Fruit fly (Drosophila melanogaster) whole organism, embryonic: Measurements from ENCODE around the gene CG32066.

Experiments
- Awh ChIP-seq: fragments of 200-800 bp; sonication (Bioruptor generic); IDR thresholded peaks from 2 replicates; pipeline ENCODE4, ENCODE4 v1.3.6; 2022; ENCODE audit warnings: missing biosample characterization, missing genetic modification characterization
- B-H2 ChIP-seq: fragments of 200-800 bp; sonication (Bioruptor generic); optimal IDR thresholded peaks from 2 replicates; lab custom pipeline; 2018; ENCODE audit warnings: missing biosample characterization, mild to moderate bottlenecking, missing genetic modification characterization
- BEAF-32 ChIP-seq: fragments of 200-800 bp; sonication (Bioruptor generic); optimal IDR thresholded peaks from 3 replicates; lab custom pipeline; 2017; ENCODE audit warnings: missing biosample characterization, missing genetic modification characterization, mild to moderate bottlenecking, moderate library complexity, missing genetic modification reagents
- CG10321 ChIP-seq: fragments of 200-800 bp; sonication (Bioruptor generic); IDR thresholded peaks from 2 replicates; pipeline ENCODE4 v1.3.6; 2022; ENCODE audit warnings: missing biosample characterization, missing genetic modification characterization
- CG10462 ChIP-seq: fragments of 200-800 bp; sonication (Bioruptor generic); optimal IDR thresholded peaks from 2 replicates; lab custom pipeline; 2016; ENCODE audit warnings: missing biosample characterization, missing genetic modification characterization
- CG11093 ChIP-seq: fragments of 200-800 bp; sonication (Bioruptor generic); IDR thresholded peaks from 3 replicates; pipeline ENCODE4 v1.3.6; 2022; ENCODE audit warnings: missing biosample characterization, missing genetic modification characterization
- CG11560 ChIP-seq: fragments of 200-800 bp; sonication (Bioruptor generic); IDR thresholded peaks from 3 replicates; pipeline ENCODE4 v1.3.6; 2022; ENCODE audit warnings: missing biosample characterization, missing genetic modification characterization
- CG11696 ChIP-seq: fragments of 200-800 bp; sonication (Bioruptor generic); IDR thresholded peaks from 2 replicates; pipeline ENCODE4 v1.3.6; 2022; ENCODE audit warnings: missing biosample characterization, missing genetic modification characterization
- CG14050 ChIP-seq: fragments of 200-800 bp; sonication (Bioruptor generic); IDR thresholded peaks from 3 replicates; pipeline ENCODE4 v1.3.6; 2022; ENCODE audit warnings: missing biosample characterization, missing genetic modification characterization
- CG1529 ChIP-seq: fragments of 200-800 bp; sonication (Bioruptor generic); optimal IDR thresholded peaks from 3 replicates; lab custom pipeline; 2018; ENCODE audit warnings: missing biosample characterization, missing genetic modification characterization
- CG17328 ChIP-seq: fragments of 200-800 bp; sonication (Bioruptor generic); IDR thresholded peaks from 2 replicates; pipeline ENCODE4 v1.3.6; 2022; ENCODE audit warnings: missing biosample characterization, missing genetic modification characterization
- CG17385 ChIP-seq: fragments of 200-800 bp; sonication (Bioruptor generic); optimal IDR thresholded peaks from 3 replicates; lab custom pipeline; 2018; ENCODE audit warnings: missing biosample characterization, mild to moderate bottlenecking, missing genetic modification characterization
- CG17568 ChIP-seq: fragments of 200-800 bp; sonication (Bioruptor generic); optimal IDR thresholded peaks from 2 replicates; lab custom pipeline; 2018; ENCODE audit warnings: missing biosample characterization, mild to moderate bottlenecking, missing genetic modification characterization, moderate library complexity
- CG17912 ChIP-seq: fragments of 200-800 bp; sonication (Bioruptor generic); optimal IDR thresholded peaks from 2 replicates; lab custom pipeline; 2018; ENCODE audit warnings: missing biosample characterization, mild to moderate bottlenecking, missing genetic modification characterization
- CG2678 ChIP-seq: fragments of 200-800 bp; sonication (Bioruptor generic); optimal IDR thresholded peaks from 3 replicates; lab custom pipeline; 2019; ENCODE audit warnings: missing biosample characterization, mild to moderate bottlenecking, missing genetic modification characterization, moderate library complexity
- CG31441 ChIP-seq: fragments of 200-800 bp; sonication (Bioruptor generic); IDR thresholded peaks from 2 replicates; pipeline ENCODE4 v1.3.6; 2022; ENCODE audit warnings: missing biosample characterization, missing genetic modification characterization
- CG32772 ChIP-seq: fragments of 200-800 bp; sonication (Bioruptor generic); IDR thresholded peaks from 2 replicates; pipeline ENCODE4 v1.3.6; 2022; ENCODE audit warnings: missing biosample characterization, missing genetic modification characterization
- CG34224 ChIP-seq: fragments of 200-800 bp; sonication (Bioruptor generic); IDR thresholded peaks from 3 replicates; pipeline ENCODE4 v1.3.6; 2022; ENCODE audit warnings: missing biosample characterization, missing genetic modification characterization; ENCODE audit not compliant: partially characterized antibody
- CG4617 ChIP-seq: fragments of 200-800 bp; sonication (Bioruptor generic); optimal IDR thresholded peaks from 3 replicates; lab custom pipeline; 2016; ENCODE audit warnings: missing biosample characterization, missing genetic modification characterization, borderline replicate concordance
- CG6813 ChIP-seq: fragments of 200-800 bp; sonication (Bioruptor generic); optimal IDR thresholded peaks from 2 replicates; lab custom pipeline; 2017; ENCODE audit warnings: missing biosample characterization, missing genetic modification characterization, mild to moderate bottlenecking, moderate library complexity, missing genetic modification reagents
- CG7745 ChIP-seq: fragments of 200-800 bp; sonication (Bioruptor generic); optimal IDR thresholded peaks from 2 replicates; lab custom pipeline; 2018; ENCODE audit warnings: missing biosample characterization, mild to moderate bottlenecking, missing genetic modification characterization, moderate library complexity
- CG8281 ChIP-seq: fragments of 200-800 bp; sonication (Bioruptor generic); optimal IDR thresholded peaks from 2 replicates; lab custom pipeline; 2018; ENCODE audit warnings: missing biosample characterization, mild to moderate bottlenecking, missing genetic modification characterization, moderate library complexity
- CG8944 ChIP-seq: fragments of 200-800 bp; sonication (Bioruptor generic); optimal IDR thresholded peaks from 3 replicates; lab custom pipeline; 2016; ENCODE audit warnings: missing biosample characterization, missing genetic modification characterization
- Doc2 ChIP-seq: fragments of 200-800 bp; sonication (Bioruptor generic); IDR thresholded peaks from 2 replicates; pipeline ENCODE4 v1.3.6; 2022; ENCODE audit warnings: missing biosample characterization, missing genetic modification characterization
- ERR ChIP-seq: fragments of 200-800 bp; sonication (Bioruptor generic); optimal IDR thresholded peaks from 2 replicates; lab custom pipeline; 2016; ENCODE audit warnings: missing biosample characterization, missing genetic modification characterization
- Elba2 ChIP-seq: fragments of 200-800 bp; sonication (Bioruptor generic); optimal IDR thresholded peaks from 3 replicates; lab custom pipeline; 2016; ENCODE audit warnings: missing biosample characterization, missing genetic modification characterization
- HLHmδ ChIP-seq: fragments of 200-800 bp; sonication (Bioruptor generic); optimal IDR thresholded peaks from 2 replicates; lab custom pipeline; 2018; ENCODE audit warnings: missing biosample characterization, mild to moderate bottlenecking, missing genetic modification characterization, moderate library complexity
- Hr39 ChIP-seq: fragments of >200 bp; optimal IDR thresholded peaks from 2 replicates; lab custom pipeline; 2017
- Nf-YB ChIP-seq: fragments of 200-800 bp; sonication (Bioruptor generic); optimal IDR thresholded peaks from 3 replicates; lab custom pipeline; 2019; ENCODE audit warnings: missing biosample characterization, mild to moderate bottlenecking, missing genetic modification characterization, moderate library complexity
- Sry-β ChIP-seq: fragments of 200-800 bp; sonication (Bioruptor generic); optimal IDR thresholded peaks from 2 replicates; lab custom pipeline; 2018; ENCODE audit warnings: missing biosample characterization, mild to moderate bottlenecking, missing genetic modification characterization, moderate library complexity
- Taf1 ChIP-seq: fragments of 200-800 bp; sonication (Bioruptor generic); IDR thresholded peaks from 2 replicates; pipeline ENCODE4 v1.3.6; 2022; ENCODE audit warnings: missing biosample characterization, missing genetic modification characterization
- YL-1 ChIP-seq: fragments of 200-800 bp; sonication (Bioruptor generic); optimal IDR thresholded peaks from 3 replicates; lab custom pipeline; 2017; ENCODE audit warnings: missing biosample characterization, mild to moderate bottlenecking, missing genetic modification characterization
- ab ChIP-seq: fragments of 200-800 bp; sonication (Bioruptor generic); optimal IDR thresholded peaks from 2 replicates; lab custom pipeline; 2016; ENCODE audit warnings: missing biosample characterization, missing genetic modification characterization
- abd-A ChIP-seq: fragments of 200-800 bp; sonication (Bioruptor generic); optimal IDR thresholded peaks from 3 replicates; lab custom pipeline; 2019; ENCODE audit warnings: missing biosample characterization, mild to moderate bottlenecking, missing genetic modification characterization, moderate library complexity
- ap ChIP-seq: fragments of 200-800 bp; sonication (Bioruptor generic); IDR thresholded peaks from 2 replicates; pipeline ENCODE4 v1.3.6; 2022; ENCODE audit warnings: missing biosample characterization, missing genetic modification characterization
- ash1 ChIP-seq: fragments of 200-800 bp; sonication (Bioruptor generic); optimal IDR thresholded peaks from 2 replicates; lab custom pipeline; 2018; ENCODE audit warnings: missing biosample characterization, mild to moderate bottlenecking, missing genetic modification characterization
- bowl ChIP-seq: fragments of 200-800 bp; sonication (Bioruptor generic); IDR thresholded peaks from 2 replicates; pipeline ENCODE4 v1.3.6; 2022; ENCODE audit warnings: missing biosample characterization, missing genetic modification characterization
- dm ChIP-seq: fragments of 200-800 bp; sonication (Bioruptor generic); optimal IDR thresholded peaks from 3 replicates; lab custom pipeline; 2016; ENCODE audit warnings: missing biosample characterization, missing genetic modification characterization
- dmrt99B ChIP-seq: fragments of 200-800 bp; sonication (Bioruptor generic); optimal IDR thresholded peaks from 2 replicates; lab custom pipeline; 2018; ENCODE audit warnings: missing biosample characterization, mild to moderate bottlenecking, missing genetic modification characterization, moderate library complexity
- fd64A ChIP-seq: fragments of 200-800 bp; sonication (Bioruptor generic); optimal IDR thresholded peaks from 3 replicates; lab custom pipeline; 2018; ENCODE audit warnings: missing biosample characterization, mild to moderate bottlenecking, missing genetic modification characterization
- fru ChIP-seq: fragments of >200 bp; optimal IDR thresholded peaks from 2 replicates; lab custom pipeline; 2017
- ham ChIP-seq: fragments of 200-800 bp; sonication (Bioruptor generic); IDR thresholded peaks from 2 replicates; pipeline ENCODE4 v1.3.6; 2022; ENCODE audit warnings: missing biosample characterization, missing genetic modification characterization
- kay ChIP-seq: fragments of 200-800 bp; sonication (Bioruptor generic); optimal IDR thresholded peaks from 2 replicates; lab custom pipeline; 2016; ENCODE audit warnings: missing biosample characterization, missing genetic modification characterization
- lab ChIP-seq: fragments of 200-800 bp; sonication (Bioruptor generic); optimal IDR thresholded peaks from 3 replicates; lab custom pipeline; 2017; ENCODE audit warnings: missing biosample characterization, missing genetic modification characterization, mild to moderate bottlenecking, moderate library complexity, missing genetic modification reagents
- pfk ChIP-seq: fragments of 200-800 bp; sonication (Bioruptor generic); optimal IDR thresholded peaks from 2 replicates; lab custom pipeline; 2018; ENCODE audit warnings: missing biosample characterization, mild to moderate bottlenecking, missing genetic modification characterization, moderate library complexity
- run ChIP-seq: fragments of 200-800 bp; sonication (Bioruptor generic); optimal IDR thresholded peaks from 3 replicates; lab custom pipeline; 2018; ENCODE audit warnings: missing biosample characterization, mild to moderate bottlenecking, missing genetic modification characterization
- sug ChIP-seq: fragments of 200-800 bp; optimal IDR thresholded peaks from 2 replicates; lab custom pipeline; 2019; ENCODE audit warnings: missing biosample characterization, mild to moderate bottlenecking, missing genetic modification characterization, moderate library complexity
- tgo ChIP-seq: fragments of 200-800 bp; sonication (Bioruptor generic); IDR thresholded peaks from 3 replicates; pipeline ENCODE4 v1.3.6; 2022; ENCODE audit warnings: missing biosample characterization, missing genetic modification characterization
- usp ChIP-seq: fragments of >200 bp; optimal IDR thresholded peaks from 2 replicates; lab custom pipeline; 2017; ENCODE audit warnings: missing biosample characterization, missing genetic modification characterization
- wek ChIP-seq: fragments of 200-800 bp; sonication (Bioruptor generic); optimal IDR thresholded peaks from 3 replicates; lab custom pipeline; 2018; ENCODE audit warnings: missing biosample characterization, mild to moderate bottlenecking, missing genetic modification characterization, moderate library complexity
- zen ChIP-seq: fragments of 200-800 bp; sonication (Bioruptor generic); optimal IDR thresholded peaks from 3 replicates; lab custom pipeline; 2018; ENCODE audit warnings: missing biosample characterization, mild to moderate bottlenecking, missing genetic modification characterization, moderate library complexity
- zf30C ChIP-seq: fragments of 200-800 bp; sonication (Bioruptor generic); optimal IDR thresholded peaks from 3 replicates; lab custom pipeline; 2018; ENCODE audit warnings: missing biosample characterization, mild to moderate bottlenecking, missing genetic modification characterization

The CG32066 gene

DNA sequence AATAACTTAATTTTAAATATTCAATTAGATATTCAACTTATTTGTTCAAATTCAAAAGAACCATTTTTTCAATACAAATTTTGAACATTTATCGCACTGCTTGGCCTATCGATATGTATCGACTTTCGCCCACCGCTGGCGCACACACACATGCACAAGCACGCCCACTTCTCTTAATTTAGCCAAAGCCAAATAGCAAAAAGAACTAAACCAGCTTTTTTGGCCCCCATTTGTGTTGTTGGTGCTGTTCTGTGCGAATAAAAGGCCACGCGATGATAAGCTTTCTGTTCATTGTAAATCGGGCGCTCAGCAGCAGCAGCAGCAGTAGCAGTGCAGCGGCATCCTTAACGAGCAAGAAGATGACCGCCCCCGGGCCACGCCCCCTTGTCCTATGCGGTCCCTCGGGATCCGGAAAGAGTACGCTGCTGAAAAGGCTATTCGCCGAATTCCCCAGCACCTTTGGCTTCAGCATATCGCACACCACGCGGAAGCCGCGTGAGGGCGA is 30.1 kb upstream of the CG32066 start, which contains the start of gene CG11811 (continued):
- TF ChIP-seq sug (tag; lab: Kevin White, UChicago) = peak; percentile 62
- TF ChIP-seq YL-1 (GFP tag; lab: Kevin White, UChicago) = peak; percentile 77
- TF ChIP-seq Taf1 (GFP tag; lab: Robert Waterston, UW) = no peak
- no peak for TF ChIP-seq usp
- TF ChIP-seq CG4617 (GFP tag; lab: Kevin White, UChicago) = peak; percentile 18
- TF ChIP-seq CG32772 = no peak
- no peak for TF ChIP-seq zf30C (GFP tag; lab: Kevin White, UChicago)
- TF ChIP-seq ERR (GFP tag; lab: Kevin White, UChicago) = no peak
- TF ChIP-seq CG8281 (tag; lab: Kevin White, UChicago) = no peak
- TF ChIP-seq CG31441 = no peak
- TF ChIP-seq pfk (GFP tag; lab: Kevin White, UChicago) = no peak
- peak; percentile 57 for TF ChIP-seq dm (GFP tag; lab: Kevin White, UChicago)
- TF ChIP-seq Elba2 = no peak
- no peak for TF ChIP-seq Hr39 (lab: Kevin White, UChicago)
- TF ChIP-seq CG8944 (GFP tag; lab: Kevin White, UChicago) = no peak
- no peak for TF ChIP-seq ab (GFP tag; lab: Kevin White, UChicago)
- TF ChIP-seq zen = no peak
- no peak for TF ChIP-seq abd-A
- no peak for TF ChIP-seq ap (GFP tag; lab: Robert Waterston, UW)
- no peak for TF ChIP-seq CG6813 (GFP tag; lab: Kevin White, UChicago)
- no peak for TF ChIP-seq fd64A (GFP tag; lab: Kevin White, UChicago)
- no peak for TF ChIP-seq Awh
- peak; percentile 46 for TF ChIP-seq B-H2 (GFP tag; lab: Kevin White, UChicago)
- TF ChIP-seq CG1529 (GFP tag; lab: Kevin White, UChicago) = no peak
- TF ChIP-seq CG7745 (tag; lab: Kevin White, UChicago) = no peak
- TF ChIP-seq kay (GFP tag; lab: Kevin White, UChicago) = no peak
- TF ChIP-seq CG11560 (tag; lab: Robert Waterston, UW) = no peak
- TF ChIP-seq CG34224 = peak; percentile 82
- TF ChIP-seq BEAF-32 (GFP tag; lab: Kevin White, UChicago) = peak; percentile 85
- TF ChIP-seq bowl (GFP tag; lab: Robert Waterston, UW) = no peak
- TF ChIP-seq CG11696 (GFP tag; lab: Robert Waterston, UW) = no peak
- TF ChIP-seq CG17568 = no peak
- no peak for TF ChIP-seq CG11093 (GFP tag; lab: Robert Waterston, UW)
- no peak for TF ChIP-seq CG10321 (GFP tag; lab: Robert Waterston, UW)
- no peak for TF ChIP-seq CG17912 (GFP tag; lab: Kevin White, UChicago)
- no peak for TF ChIP-seq Sry-β (GFP tag; lab: Kevin White, UChicago)
- TF ChIP-seq run (tag; lab: Kevin White, UChicago) = no peak
- TF ChIP-seq CG17385 (GFP tag; lab: Kevin White, UChicago) = no peak
- TF ChIP-seq Doc2 (GFP tag; lab: Robert Waterston, UW) = no peak
- no peak for TF ChIP-seq CG14050
- TF ChIP-seq fru = no peak
- TF ChIP-seq CG17328 = no peak
- no peak for TF ChIP-seq HLHmδ
- no peak for TF ChIP-seq wek (GFP tag; lab: Kevin White, UChicago)
- no peak for TF ChIP-seq CG2678 (tag; lab: Kevin White, UChicago)
- TF ChIP-seq tgo (GFP tag; lab: Robert Waterston, UW) = no peak
- TF ChIP-seq CG10462 (GFP tag; lab: Kevin White, UChicago) = no peak
- TF ChIP-seq Nf-YB (GFP tag; lab: Kevin White, UChicago) = no peak
- no peak for TF ChIP-seq ham
- peak; percentile 7 for TF ChIP-seq lab
- no peak for TF ChIP-seq ash1 (GFP tag; lab: Kevin White, UChicago)
- TF ChIP-seq dmrt99B (tag; lab: Kevin White, UChicago) = no peak
